Fruit fly (Drosophila melanogaster): ENCODE measurements around the gene CG7368.

The CG7368 gene

dm6 chr3L:11551949-11552348 is 45.1 kb upstream of the CG7368 start (continued):
- TF ChIP-seq eve (GFP tag; optimal IDR thresholded peaks at IDR 0.05): peak in 1 of 2 experiments; percentile 16
- TF ChIP-seq her (GFP tag; optimal IDR thresholded peaks at IDR 0.05): no peak
- no peak for TF ChIP-seq otp (GFP tag; IDR thresholded peaks at IDR 0.05)
- peak; percentile 87 for TF ChIP-seq sens (GFP tag)
- TF ChIP-seq cg (GFP tag; optimal IDR thresholded peaks at IDR 0.05): no peak
- TF ChIP-seq Blimp-1 (GFP tag; optimal IDR thresholded peaks at IDR 0.05): peak; percentile 68
- peak; percentile 4 for TF ChIP-seq CG12659 (GFP tag; optimal IDR thresholded peaks at IDR 0.05)
- no peak for TF ChIP-seq gcm2 (GFP tag; optimal IDR thresholded peaks at IDR 0.05)
- TF ChIP-seq CG10979 (tag; optimal IDR thresholded peaks at IDR 0.05): peak; percentile 75
- TF ChIP-seq CG3065 (GFP tag; optimal IDR thresholded peaks at IDR 0.05): no peak
- TF ChIP-seq CG13287 (GFP tag; IDR thresholded peaks at IDR 0.05; ENCODE audit: partially characterized antibody): no peak
- TF ChIP-seq BtbVII (GFP tag; optimal IDR thresholded peaks at IDR 0.05): no peak
- peak; percentile 22 for TF ChIP-seq CG10462 (GFP tag; optimal IDR thresholded peaks at IDR 0.05)
- TF ChIP-seq slou (GFP tag; optimal IDR thresholded peaks at IDR 0.05): no peak
- no peak for TF ChIP-seq grn (GFP tag; optimal IDR thresholded peaks at IDR 0.05)
- TF ChIP-seq nerfin-1 (tag; optimal IDR thresholded peaks at IDR 0.05): peak; percentile 35
- peak; percentile 16 for TF ChIP-seq CG2116 (GFP tag; optimal IDR thresholded peaks at IDR 0.05)
- TF ChIP-seq CG4854 (GFP tag; optimal IDR thresholded peaks at IDR 0.05): no peak
- TF ChIP-seq fd3F (GFP tag; optimal IDR thresholded peaks at IDR 0.05): no peak
- TF ChIP-seq pfk (GFP tag; optimal IDR thresholded peaks at IDR 0.05): no peak
- TF ChIP-seq fd96Cb (tag; optimal IDR thresholded peaks at IDR 0.05): peak; percentile 41
- TF ChIP-seq knrl (GFP tag; IDR thresholded peaks at IDR 0.05; ENCODE audit: partially characterized antibody): no peak
- no peak for TF ChIP-seq CG7987 (GFP tag; optimal IDR thresholded peaks at IDR 0.05)
- no peak for TF ChIP-seq Ravus (GFP tag; IDR thresholded peaks at IDR 0.05)
- no peak for TF ChIP-seq CG10565 (GFP tag; optimal IDR thresholded peaks at IDR 0.05)
- peak; percentile 52 for TF ChIP-seq CG12391 (tag; optimal IDR thresholded peaks at IDR 0.05)
- TF ChIP-seq salm (tag; optimal IDR thresholded peaks at IDR 0.05): no peak
- TF ChIP-seq cwo (GFP tag; optimal IDR thresholded peaks at IDR 0.05): no peak
- no peak for TF ChIP-seq fd102C (GFP tag; optimal IDR thresholded peaks at IDR 0.05)
- TF ChIP-seq sens-2 (GFP tag; IDR thresholded peaks at IDR 0.05): no peak
- peak; percentile 53 for TF ChIP-seq row (GFP tag; IDR thresholded peaks at IDR 0.05)
- TF ChIP-seq zen2 (GFP tag; IDR thresholded peaks at IDR 0.05; ENCODE audit: partially characterized antibody): no peak
- TF ChIP-seq CG13123 (GFP tag; optimal IDR thresholded peaks at IDR 0.05): no peak
- no peak for TF ChIP-seq CG14965 (GFP tag; optimal IDR thresholded peaks at IDR 0.05; ENCODE audit: borderline replicate concordance)
- no peak for TF ChIP-seq NFAT (GFP tag; IDR thresholded peaks at IDR 0.05)
- peak; percentile 63 for TF ChIP-seq CG6689 (GFP tag; IDR thresholded peaks at IDR 0.05)
- no peak for TF ChIP-seq Hey (tag; optimal IDR thresholded peaks at IDR 0.05)
- TF ChIP-seq Dp (GFP tag; optimal IDR thresholded peaks at IDR 0.05): no peak
- no peak for TF ChIP-seq Ets97D (GFP tag; optimal IDR thresholded peaks at IDR 0.05)
- TF ChIP-seq Med (GFP tag): peak; percentile 76
- TF ChIP-seq CG2129 (GFP tag; IDR thresholded peaks at IDR 0.05; ENCODE audit: partially characterized antibody): no peak
- no peak for TF ChIP-seq CG34224 (GFP tag; IDR thresholded peaks at IDR 0.05; ENCODE audit: partially characterized antibody)
- no peak for TF ChIP-seq CG1233 (GFP tag; optimal IDR thresholded peaks at IDR 0.05)
- TF ChIP-seq CG3838 (GFP tag; optimal IDR thresholded peaks at IDR 0.05): no peak
- no peak for TF ChIP-seq p53 (GFP tag; optimal IDR thresholded peaks at IDR 0.05)
- no peak for TF ChIP-seq CG8765 (GFP tag; IDR thresholded peaks at IDR 0.05)
- no peak for TF ChIP-seq D (optimal IDR thresholded peaks at IDR 0.05)
- peak; percentile 23 for TF ChIP-seq D (GFP tag; optimal IDR thresholded peaks at IDR 0.05)
- TF ChIP-seq Mrtf (GFP tag; IDR thresholded peaks at IDR 0.05): no peak
- TF ChIP-seq CG8290 (GFP tag; optimal IDR thresholded peaks at IDR 0.05): no peak
- no peak for TF ChIP-seq CG8290 (tag; optimal IDR thresholded peaks at IDR 0.05)
- TF ChIP-seq exex (tag; optimal IDR thresholded peaks at IDR 0.05): no peak

All from whole organism, embryonic.